Fruit fly (Drosophila melanogaster) whole organism, embryonic: ENCODE data around the gene CG6048.
A peak's percentile ranks its signal among the peaks of the same experiment; 100 is the strongest.

Source experiments
- Adf1 ChIP-seq: fragments of 200-800 bp; sonication (Bioruptor generic); IDR thresholded peaks from 2 replicates; pipeline ENCODE4 v1.3.6; 2022; ENCODE audit warnings: missing biosample characterization, missing genetic modification characterization
- Atf-2 ChIP-seq: fragments of 200-800 bp; sonication (Bioruptor generic); optimal IDR thresholded peaks from 2 replicates; lab custom pipeline; 2016; ENCODE audit warnings: missing biosample characterization, missing genetic modification characterization
- CG12104 ChIP-seq: fragments of 200-800 bp; sonication (Bioruptor generic); optimal IDR thresholded peaks from 3 replicates; lab custom pipeline; 2016; ENCODE audit warnings: missing biosample characterization, missing genetic modification characterization
- CG12236 ChIP-seq: fragments of 200-800 bp; sonication (Bioruptor generic); optimal IDR thresholded peaks from 2 replicates; lab custom pipeline; 2016; ENCODE audit warnings: missing biosample characterization, missing genetic modification characterization
- CG1233 ChIP-seq: fragments of 200-800 bp; sonication (Bioruptor generic); optimal IDR thresholded peaks from 4 replicates; lab custom pipeline; 2018; ENCODE audit warnings: missing biosample characterization, mild to moderate bottlenecking, missing genetic modification characterization
- CG13624 ChIP-seq: fragments of 200-800 bp; sonication (Bioruptor generic); optimal IDR thresholded peaks from 2 replicates; lab custom pipeline; 2016; ENCODE audit warnings: missing biosample characterization, missing genetic modification characterization
- CG14050 ChIP-seq: fragments of 200-800 bp; sonication (Bioruptor generic); IDR thresholded peaks from 3 replicates; pipeline ENCODE4 v1.3.6; 2022; ENCODE audit warnings: missing biosample characterization, missing genetic modification characterization
- CG14441 ChIP-seq: fragments of 200-800 bp; sonication (Bioruptor generic); IDR thresholded peaks from 2 replicates; pipeline ENCODE4 v1.3.6; 2022; ENCODE audit warnings: missing biosample characterization, missing genetic modification characterization
- CG14667 ChIP-seq: fragments of 200-800 bp; sonication (Bioruptor generic); IDR thresholded peaks from 2 replicates; pipeline ENCODE4 v1.3.6; 2022; ENCODE audit warnings: missing biosample characterization, missing genetic modification characterization
- CG14710 ChIP-seq: fragments of 200-800 bp; sonication (Bioruptor generic); optimal IDR thresholded peaks from 3 replicates; lab custom pipeline; 2019; ENCODE audit warnings: missing biosample characterization, mild to moderate bottlenecking, missing genetic modification characterization, moderate library complexity
- CG15073 ChIP-seq: fragments of 200-800 bp; sonication (Bioruptor generic); optimal IDR thresholded peaks from 2 replicates; lab custom pipeline; 2016; ENCODE audit warnings: missing biosample characterization, missing genetic modification characterization
- CG18619 ChIP-seq: fragments of 200-800 bp; sonication (Bioruptor generic); optimal IDR thresholded peaks from 3 replicates; lab custom pipeline; 2017; ENCODE audit warnings: missing biosample characterization, mild to moderate bottlenecking, missing genetic modification characterization
- CG31365 ChIP-seq: fragments of 200-800 bp; sonication (Bioruptor generic); optimal IDR thresholded peaks from 2 replicates; lab custom pipeline; 2018; ENCODE audit warnings: missing biosample characterization, mild to moderate bottlenecking, missing genetic modification characterization
- CG32532 ChIP-seq: fragments of 200-800 bp; sonication (Bioruptor generic); IDR thresholded peaks from 2 replicates; pipeline ENCODE4 v1.3.6; 2022; ENCODE audit warnings: missing biosample characterization, missing genetic modification characterization
- CG33213 ChIP-seq: fragments of 200-800 bp; sonication (Bioruptor generic); optimal IDR thresholded peaks from 3 replicates; lab custom pipeline; 2016; ENCODE audit warnings: missing biosample characterization, missing genetic modification characterization
- CG34376 ChIP-seq: fragments of 200-800 bp; sonication (Bioruptor generic); optimal IDR thresholded peaks from 2 replicates; lab custom pipeline; 2018; ENCODE audit warnings: missing biosample characterization, mild to moderate bottlenecking, missing genetic modification characterization
- CG4404 ChIP-seq: fragments of 200-800 bp; sonication (Bioruptor generic); IDR thresholded peaks from 2 replicates; pipeline ENCODE4 v1.3.6; 2022; ENCODE audit warnings: missing biosample characterization, missing genetic modification characterization
- CG6813 ChIP-seq: fragments of 200-800 bp; sonication (Bioruptor generic); optimal IDR thresholded peaks from 2 replicates; lab custom pipeline; 2017; ENCODE audit warnings: missing biosample characterization, missing genetic modification characterization, mild to moderate bottlenecking, moderate library complexity, missing genetic modification reagents
- CG7786 ChIP-seq: fragments of 200-800 bp; sonication (Bioruptor generic); optimal IDR thresholded peaks from 2 replicates; lab custom pipeline; 2016; ENCODE audit warnings: missing biosample characterization, missing genetic modification characterization
- CG7963 ChIP-seq: fragments of 200-800 bp; sonication (Bioruptor generic); IDR thresholded peaks from 3 replicates; pipeline ENCODE4 v1.3.6; 2022; ENCODE audit warnings: missing biosample characterization, missing genetic modification characterization; ENCODE audit not compliant: partially characterized antibody
- CG8924 ChIP-seq: fragments of 200-800 bp; optimal IDR thresholded peaks from 3 replicates; lab custom pipeline; 2019; ENCODE audit warnings: missing biosample characterization, mild to moderate bottlenecking, missing genetic modification characterization, moderate library complexity
- Dref ChIP-seq: fragments of 200-800 bp; sonication (Bioruptor generic); IDR thresholded peaks from 2 replicates; pipeline ENCODE4 v1.3.6; 2022; ENCODE audit warnings: missing biosample characterization, missing genetic modification characterization
- E2f1 ChIP-seq: fragments of 200-800 bp; sonication (Bioruptor generic); IDR thresholded peaks from 2 replicates; pipeline ENCODE4 v1.3.6; 2022; ENCODE audit warnings: missing biosample characterization, missing genetic modification characterization
- E2f2 ChIP-seq: fragments of 200-800 bp; sonication (Bioruptor generic); IDR thresholded peaks from 2 replicates; pipeline ENCODE4 v1.3.6; 2022; ENCODE audit warnings: missing biosample characterization, missing genetic modification characterization
- Ets97D ChIP-seq: fragments of 200-800 bp; sonication (Bioruptor generic); optimal IDR thresholded peaks from 3 replicates; lab custom pipeline; 2016; ENCODE audit warnings: missing biosample characterization, missing genetic modification characterization
- GATAe ChIP-seq: fragments of 200-800 bp; sonication (Bioruptor generic); conservative IDR thresholded peaks from 2 replicates; pipeline ENCODE4 v1.3.6; 2022; ENCODE audit warnings: missing biosample characterization, missing genetic modification characterization
- H15 ChIP-seq: fragments of 200-800 bp; sonication (Bioruptor generic); IDR thresholded peaks from 3 replicates; pipeline ENCODE4 v1.3.6; 2022; ENCODE audit warnings: missing biosample characterization, missing genetic modification characterization
- Hsf ChIP-seq: fragments of 200-800 bp; sonication (Bioruptor generic); optimal IDR thresholded peaks from 3 replicates; lab custom pipeline; 2016; ENCODE audit warnings: missing biosample characterization, missing genetic modification characterization
- Myb ChIP-seq: fragments of 200-800 bp; sonication (Bioruptor generic); optimal IDR thresholded peaks from 2 replicates; lab custom pipeline; 2016; ENCODE audit warnings: missing biosample characterization, missing genetic modification characterization
- Neu2 ChIP-seq: fragments of 200-800 bp; sonication (Bioruptor generic); optimal IDR thresholded peaks from 3 replicates; lab custom pipeline; 2016; ENCODE audit warnings: missing biosample characterization, missing genetic modification characterization, borderline replicate concordance
- Optix ChIP-seq: fragments of 200-800 bp; sonication (Bioruptor generic); IDR thresholded peaks from 3 replicates; pipeline ENCODE4 v1.3.6; 2022; ENCODE audit warnings: missing biosample characterization, missing genetic modification characterization
- Xrp1 ChIP-seq: fragments of 200-800 bp; sonication (Bioruptor generic); IDR thresholded peaks from 2 replicates; pipeline ENCODE4 v1.3.6; 2022; ENCODE audit warnings: missing biosample characterization, missing genetic modification characterization
- ab ChIP-seq: fragments of 200-800 bp; sonication (Bioruptor generic); optimal IDR thresholded peaks from 2 replicates; lab custom pipeline; 2016; ENCODE audit warnings: missing biosample characterization, missing genetic modification characterization
- ase ChIP-seq: fragments of 200-800 bp; sonication (Bioruptor generic); IDR thresholded peaks from 3 replicates; pipeline ENCODE4 v1.3.6; 2022; ENCODE audit warnings: missing biosample characterization, missing genetic modification characterization
- bowl ChIP-seq: fragments of 200-800 bp; sonication (Bioruptor generic); IDR thresholded peaks from 2 replicates; pipeline ENCODE4 v1.3.6; 2022; ENCODE audit warnings: missing biosample characterization, missing genetic modification characterization
- gcm2 ChIP-seq: fragments of 200-800 bp; sonication (Bioruptor generic); optimal IDR thresholded peaks from 2 replicates; lab custom pipeline; 2016; ENCODE audit warnings: missing biosample characterization, missing genetic modification characterization
- gem ChIP-seq: fragments of 200-800 bp; sonication (Bioruptor generic); optimal IDR thresholded peaks from 2 replicates; lab custom pipeline; 2019; ENCODE audit warnings: missing biosample characterization, mild to moderate bottlenecking, missing genetic modification characterization, moderate library complexity
- gro ChIP-seq: fragments of 200-800 bp; sonication (Bioruptor generic); optimal IDR thresholded peaks from 2 replicates; lab custom pipeline; 2016; ENCODE audit warnings: missing biosample characterization, missing genetic modification characterization
- gsb-n ChIP-seq: fragments of 200-800 bp; sonication (Bioruptor generic); optimal IDR thresholded peaks from 3 replicates; lab custom pipeline; 2018; ENCODE audit warnings: missing biosample characterization, mild to moderate bottlenecking, missing genetic modification characterization
- gt ChIP-seq: fragments of 200-800 bp; sonication (Bioruptor generic); IDR thresholded peaks from 2 replicates; pipeline ENCODE4 v1.3.6; 2022; ENCODE audit warnings: missing biosample characterization, missing genetic modification characterization
- h ChIP-seq: fragments of >200 bp; optimal IDR thresholded peaks from 2 replicates; lab custom pipeline; 2017
- jing ChIP-seq: fragments of 200-800 bp; sonication (Bioruptor generic); optimal IDR thresholded peaks from 2 replicates; lab custom pipeline; 2018; ENCODE audit warnings: missing biosample characterization, mild to moderate bottlenecking, missing genetic modification characterization
- knrl ChIP-seq: fragments of 200-800 bp; sonication (Bioruptor generic); IDR thresholded peaks from 3 replicates; pipeline ENCODE4 v1.3.6; 2022; ENCODE audit warnings: missing biosample characterization, missing genetic modification characterization; ENCODE audit not compliant: partially characterized antibody
- lbe ChIP-seq: fragments of 200-800 bp; sonication (Bioruptor generic); optimal IDR thresholded peaks from 2 replicates; lab custom pipeline; 2016; ENCODE audit warnings: missing biosample characterization, mild to moderate bottlenecking, missing genetic modification characterization
- lilli ChIP-seq: fragments of 200-800 bp; sonication (Bioruptor generic); optimal IDR thresholded peaks from 3 replicates; lab custom pipeline; 2016; ENCODE audit warnings: missing biosample characterization, missing genetic modification characterization
- maf-S ChIP-seq: fragments of 200-800 bp; sonication (Bioruptor generic); optimal IDR thresholded peaks from 2 replicates; lab custom pipeline; 2016; ENCODE audit warnings: missing biosample characterization, missing genetic modification characterization
- pho ChIP-seq: fragments of 200-800 bp; sonication (Bioruptor generic); optimal IDR thresholded peaks from 2 replicates; lab custom pipeline; 2016; ENCODE audit warnings: missing biosample characterization, missing genetic modification characterization
- sim ChIP-seq: fragments of 200-800 bp; sonication (Bioruptor generic); IDR thresholded peaks from 2 replicates; pipeline ENCODE4 v1.3.6; 2022; ENCODE audit warnings: missing biosample characterization, missing genetic modification characterization
- stwl ChIP-seq: fragments of 200-800 bp; sonication (Bioruptor generic); optimal IDR thresholded peaks from 3 replicates; lab custom pipeline; 2018; ENCODE audit warnings: missing biosample characterization, mild to moderate bottlenecking, missing genetic modification characterization, moderate library complexity
- toy ChIP-seq: fragments of 200-800 bp; sonication (Bioruptor generic); IDR thresholded peaks from 2 replicates; pipeline ENCODE4 v1.3.6; 2022; ENCODE audit warnings: missing biosample characterization, missing genetic modification characterization
- trem ChIP-seq: fragments of 200-800 bp; optimal IDR thresholded peaks from 3 replicates; lab custom pipeline; 2019; ENCODE audit warnings: missing biosample characterization, mild to moderate bottlenecking, missing genetic modification characterization, moderate library complexity
- ttk ChIP-seq: fragments of 200-800 bp; sonication (Bioruptor generic); IDR thresholded peaks from 2 replicates; pipeline ENCODE4 v2.1.2; 2022; ENCODE audit warnings: missing biosample characterization, missing genetic modification characterization

Gene CG6048

dm6 chrX:5980883-5981282 lies 28.5 kb downstream of the CG6048 start (continued):
- TF ChIP-seq bowl (GFP tag; lab: Robert Waterston, UW): peak; percentile 55; the same call in 1 of the 2 replicates
- TF ChIP-seq CG6813 (GFP tag; lab: Kevin White, UChicago): peak; percentile 58
- no peak for TF ChIP-seq Neu2 (GFP tag; lab: Kevin White, UChicago)
- peak; percentile 3 for TF ChIP-seq Ets97D (GFP tag; lab: Kevin White, UChicago)
- TF ChIP-seq CG33213 (GFP tag; lab: Kevin White, UChicago): peak; percentile 17
- peak; percentile 48; the same call in 1 of the 2 replicates for TF ChIP-seq toy (GFP tag; lab: Robert Waterston, UW)
- TF ChIP-seq trem (tag; lab: Kevin White, UChicago): peak; percentile 1
- peak; percentile 25 for TF ChIP-seq pho
- TF ChIP-seq GATAe: no peak
- TF ChIP-seq ase (GFP tag; lab: Robert Waterston, UW): peak; percentile 68; the same call in 2 of the 3 replicates
- TF ChIP-seq sim: no peak
- TF ChIP-seq CG7786 (GFP tag; lab: Kevin White, UChicago): peak; percentile 23
- TF ChIP-seq CG14441: peak; percentile 82
- TF ChIP-seq CG1233 (GFP tag; lab: Kevin White, UChicago): peak; percentile 53
- no peak for TF ChIP-seq stwl (tag; lab: Kevin White, UChicago)
- peak; percentile 79 for TF ChIP-seq ttk
- TF ChIP-seq CG4404: peak; percentile 47
- TF ChIP-seq CG14050 (GFP tag; lab: Robert Waterston, UW): peak; percentile 66
- peak; percentile 73 for TF ChIP-seq CG34376
- peak; percentile 44 for TF ChIP-seq CG12104 (GFP tag; lab: Kevin White, UChicago)
- TF ChIP-seq E2f2 (GFP tag; lab: Robert Waterston, UW): peak; percentile 55
- peak; percentile 53 for TF ChIP-seq gsb-n (tag; lab: Kevin White, UChicago)
- peak; percentile 29 for TF ChIP-seq maf-S (GFP tag; lab: Kevin White, UChicago)
- peak; percentile 77 for TF ChIP-seq lilli (GFP tag; lab: Kevin White, UChicago)
- TF ChIP-seq jing (GFP tag; lab: Kevin White, UChicago): peak; percentile 36
- no peak for TF ChIP-seq CG7963
- peak; percentile 24 for TF ChIP-seq Myb
- TF ChIP-seq h: no peak
- TF ChIP-seq Hsf: peak; percentile 73
- TF ChIP-seq CG14667 (GFP tag; lab: Robert Waterston, UW): peak; percentile 69; the same call in 1 of the 2 replicates
- TF ChIP-seq CG31365 (tag; lab: Kevin White, UChicago): peak; percentile 64
- TF ChIP-seq E2f1: peak; percentile 64
- TF ChIP-seq CG18619: peak; percentile 64
- TF ChIP-seq gro: peak; percentile 64
- peak; percentile 52 for TF ChIP-seq Adf1 (GFP tag; lab: Robert Waterston, UW)
- peak; percentile 64 for TF ChIP-seq CG13624 (GFP tag; lab: Kevin White, UChicago)
- peak; percentile 22 for TF ChIP-seq CG14710
- TF ChIP-seq lbe (GFP tag; lab: Kevin White, UChicago): peak; percentile 77
- peak; percentile 73 for TF ChIP-seq Xrp1 (GFP tag; lab: Robert Waterston, UW)
- TF ChIP-seq CG15073 (GFP tag; lab: Kevin White, UChicago): no peak
- no peak; the same call in 1 of the 2 replicates for TF ChIP-seq Dref (GFP tag; lab: Robert Waterston, UW)
- no peak for TF ChIP-seq CG12236 (GFP tag; lab: Kevin White, UChicago)
- peak; percentile 91 for TF ChIP-seq CG32532 (GFP tag; lab: Robert Waterston, UW)
- TF ChIP-seq Atf-2 (GFP tag; lab: Kevin White, UChicago): peak; percentile 14
- no peak for TF ChIP-seq ab (GFP tag; lab: Kevin White, UChicago)
- peak; percentile 34 for TF ChIP-seq gcm2 (GFP tag; lab: Kevin White, UChicago)
- TF ChIP-seq gt (GFP tag; lab: Robert Waterston, UW): no peak
- peak; percentile 50; the same call in 1 of the 3 replicates for TF ChIP-seq Optix (GFP tag; lab: Robert Waterston, UW)
- peak; percentile 64; the same call in 2 of the 3 replicates for TF ChIP-seq H15 (GFP tag; lab: Robert Waterston, UW)
- TF ChIP-seq CG8924 (tag; lab: Kevin White, UChicago): peak; percentile 76
- peak; percentile 81 for TF ChIP-seq gem (tag; lab: Kevin White, UChicago)
- TF ChIP-seq knrl (GFP tag; lab: Robert Waterston, UW): no peak
